Fruit fly (Drosophila melanogaster): ENCODE measurements around the gene r2d2.

- no peak for TF ChIP-seq ttk (optimal IDR thresholded peaks at IDR 0.05)
- no peak for TF ChIP-seq insv (optimal IDR thresholded peaks at IDR 0.05)
- no peak for TF ChIP-seq psq (optimal IDR thresholded peaks at IDR 0.05)
These were observed 9.9 kb upstream of the r2d2 start for dm6 chr2L:7790081-7790447.
